Fruit fly (Drosophila melanogaster) whole organism, embryonic: ENCODE measurements around the gene Spec2.

Source experiments
- Adf1 ChIP-seq: fragments of 200-800 bp; sonication (Bioruptor generic); IDR thresholded peaks from 2 replicates; pipeline ENCODE4 v1.3.6; 2022; ENCODE audit warnings: missing biosample characterization, missing genetic modification characterization
- Antp ChIP-seq: fragments of 200-800 bp; sonication (Bioruptor generic); optimal IDR thresholded peaks from 3 replicates; lab custom pipeline; 2016; ENCODE audit warnings: missing biosample characterization, missing genetic modification characterization
- Asciz ChIP-seq: fragments of 200-800 bp; sonication (Bioruptor generic); optimal IDR thresholded peaks from 2 replicates; lab custom pipeline; 2017; ENCODE audit warnings: missing biosample characterization, mild to moderate bottlenecking, missing genetic modification characterization, missing genetic modification reagents
- B-H1 ChIP-seq: fragments of 200-800 bp; sonication (Bioruptor generic); IDR thresholded peaks from 3 replicates; pipeline ENCODE4 v1.3.6; 2022; ENCODE audit warnings: missing biosample characterization, missing genetic modification characterization
- Bgb ChIP-seq: fragments of 200-800 bp; sonication (Bioruptor generic); IDR thresholded peaks from 2 replicates; pipeline ENCODE4 v1.3.6; 2022; ENCODE audit warnings: missing biosample characterization, missing genetic modification characterization; ENCODE audit not compliant: partially characterized antibody
- CG11695 ChIP-seq: fragments of 200-800 bp; sonication (Bioruptor generic); IDR thresholded peaks from 3 replicates; pipeline ENCODE4 v1.3.6; 2022; ENCODE audit warnings: missing biosample characterization, missing genetic modification characterization
- CG12299 ChIP-seq: fragments of 200-800 bp; sonication (Bioruptor generic); optimal IDR thresholded peaks from 2 replicates; lab custom pipeline; 2018; ENCODE audit warnings: missing biosample characterization, mild to moderate bottlenecking, missing genetic modification characterization
- CG13123 ChIP-seq: fragments of 200-800 bp; sonication (Bioruptor generic); optimal IDR thresholded peaks from 2 replicates; lab custom pipeline; 2016; ENCODE audit warnings: missing biosample characterization, missing genetic modification characterization
- CG13624 ChIP-seq: fragments of 200-800 bp; sonication (Bioruptor generic); optimal IDR thresholded peaks from 2 replicates; lab custom pipeline; 2016; ENCODE audit warnings: missing biosample characterization, missing genetic modification characterization
- CG13775 ChIP-seq: fragments of 200-800 bp; sonication (Bioruptor generic); optimal IDR thresholded peaks from 3 replicates; lab custom pipeline; 2017; ENCODE audit warnings: missing biosample characterization, mild to moderate bottlenecking, missing genetic modification characterization
- CG14441 ChIP-seq: fragments of 200-800 bp; sonication (Bioruptor generic); IDR thresholded peaks from 2 replicates; pipeline ENCODE4 v1.3.6; 2022; ENCODE audit warnings: missing biosample characterization, missing genetic modification characterization
- CG15011 ChIP-seq: fragments of 200-800 bp; sonication (Bioruptor generic); optimal IDR thresholded peaks from 3 replicates; lab custom pipeline; 2018; ENCODE audit warnings: missing biosample characterization, mild to moderate bottlenecking, missing genetic modification characterization
- CG15073 ChIP-seq: fragments of 200-800 bp; sonication (Bioruptor generic); optimal IDR thresholded peaks from 2 replicates; lab custom pipeline; 2016; ENCODE audit warnings: missing biosample characterization, missing genetic modification characterization
- CG18476 ChIP-seq: fragments of 200-800 bp; sonication (Bioruptor generic); optimal IDR thresholded peaks from 2 replicates; lab custom pipeline; 2016; ENCODE audit warnings: missing biosample characterization, mild to moderate bottlenecking, missing genetic modification characterization
- CG4424 ChIP-seq: fragments of 200-800 bp; sonication (Bioruptor generic); optimal IDR thresholded peaks from 3 replicates; lab custom pipeline; 2016; ENCODE audit warnings: missing biosample characterization, missing genetic modification characterization
- CG6791 ChIP-seq: fragments of 200-800 bp; sonication (Bioruptor generic); IDR thresholded peaks from 3 replicates; pipeline ENCODE4 v1.3.6; 2022; ENCODE audit warnings: missing biosample characterization, missing genetic modification characterization; ENCODE audit not compliant: partially characterized antibody
- CG7271 ChIP-seq: fragments of 200-800 bp; sonication (Bioruptor generic); optimal IDR thresholded peaks from 2 replicates; lab custom pipeline; 2018; ENCODE audit warnings: missing biosample characterization, mild to moderate bottlenecking, missing genetic modification characterization, moderate library complexity
- CG7963 ChIP-seq: fragments of 200-800 bp; sonication (Bioruptor generic); IDR thresholded peaks from 3 replicates; pipeline ENCODE4 v1.3.6; 2022; ENCODE audit warnings: missing biosample characterization, missing genetic modification characterization; ENCODE audit not compliant: partially characterized antibody
- CG8765 ChIP-seq: fragments of 200-800 bp; sonication (Bioruptor generic); IDR thresholded peaks from 2 replicates; pipeline ENCODE4 v1.3.6; 2022; ENCODE audit warnings: missing biosample characterization, missing genetic modification characterization
- CG9932 ChIP-seq: fragments of 200-800 bp; sonication (Bioruptor generic); IDR thresholded peaks from 2 replicates; pipeline ENCODE4 v1.3.6; 2022; ENCODE audit warnings: missing biosample characterization, missing genetic modification characterization
- Dll ChIP-seq: fragments of 200-800 bp; sonication (Bioruptor generic); IDR thresholded peaks from 4 replicates; pipeline ENCODE4 v1.3.6; 2022; ENCODE audit warnings: missing biosample characterization, missing genetic modification characterization; ENCODE audit not compliant: partially characterized antibody
- Neu2 ChIP-seq: fragments of 200-800 bp; sonication (Bioruptor generic); optimal IDR thresholded peaks from 3 replicates; lab custom pipeline; 2016; ENCODE audit warnings: missing biosample characterization, missing genetic modification characterization, borderline replicate concordance
- Ptx1 ChIP-seq: fragments of 200-800 bp; sonication (Bioruptor generic); IDR thresholded peaks from 2 replicates; pipeline ENCODE4 v1.3.6; 2022; ENCODE audit warnings: missing biosample characterization, missing genetic modification characterization
- Stat92E ChIP-seq, 3 experiments: fragments of >200 bp in 2 of 3; fragments of 200-800 bp in 1 of 3; sonication (Bioruptor generic) in 1 of 3; optimal IDR thresholded peaks; 2 replicates each; lab custom pipeline; 2017 to 2019; ENCODE audit warnings: missing biosample characterization in 3 of 3, missing genetic modification characterization in 3 of 3, mild to moderate bottlenecking in 1 of 3, moderate library complexity in 1 of 3
- Trl ChIP-seq, 3 experiments: fragments of >200 bp in 2 of 3; fragments of 200-800 bp in 1 of 3; sonication (Bioruptor generic) in 1 of 3; optimal IDR thresholded peaks; 2 replicates in 1 of 3; 3 replicates in 2 of 3; lab custom pipeline; 2016 to 2017; ENCODE audit warnings: missing biosample characterization in 1 of 3, missing genetic modification characterization in 1 of 3
- al ChIP-seq: fragments of 200-800 bp; sonication (Bioruptor generic); IDR thresholded peaks from 2 replicates; pipeline ENCODE4 v1.3.6; 2022; ENCODE audit warnings: missing biosample characterization, missing genetic modification characterization
- btn ChIP-seq: fragments of 200-800 bp; sonication (Bioruptor generic); optimal IDR thresholded peaks from 2 replicates; lab custom pipeline; 2016; ENCODE audit warnings: missing biosample characterization, missing genetic modification characterization
- chm ChIP-seq: fragments of 200-800 bp; sonication (Bioruptor generic); IDR thresholded peaks from 2 replicates; pipeline ENCODE4 v1.3.6; 2022; ENCODE audit warnings: missing biosample characterization, missing genetic modification characterization
- gem ChIP-seq: fragments of 200-800 bp; sonication (Bioruptor generic); optimal IDR thresholded peaks from 2 replicates; lab custom pipeline; 2019; ENCODE audit warnings: missing biosample characterization, mild to moderate bottlenecking, missing genetic modification characterization, moderate library complexity
- grau ChIP-seq: fragments of 200-800 bp; optimal IDR thresholded peaks from 3 replicates; lab custom pipeline; 2019; ENCODE audit warnings: missing biosample characterization, mild to moderate bottlenecking, missing genetic modification characterization, moderate library complexity
- gsb ChIP-seq: fragments of 200-800 bp; sonication (Bioruptor generic); IDR thresholded peaks from 2 replicates; pipeline ENCODE4 v1.3.6; 2022; ENCODE audit warnings: missing biosample characterization, missing genetic modification characterization
- ind ChIP-seq: fragments of 200-800 bp; sonication (Bioruptor generic); optimal IDR thresholded peaks from 3 replicates; lab custom pipeline; 2016; ENCODE audit warnings: missing biosample characterization, missing genetic modification characterization
- inv ChIP-seq: fragments of 200-800 bp; sonication (Bioruptor generic); IDR thresholded peaks from 2 replicates; pipeline ENCODE4 v1.3.6; 2022; ENCODE audit warnings: missing biosample characterization, missing genetic modification characterization; ENCODE audit not compliant: partially characterized antibody
- kni ChIP-seq: fragments of 200-800 bp; sonication (Bioruptor generic); optimal IDR thresholded peaks from 3 replicates; lab custom pipeline; 2017; ENCODE audit warnings: mild to moderate bottlenecking, missing biosample characterization, missing genetic modification reagents, missing genetic modification characterization
- knrl ChIP-seq: fragments of 200-800 bp; sonication (Bioruptor generic); IDR thresholded peaks from 3 replicates; pipeline ENCODE4 v1.3.6; 2022; ENCODE audit warnings: missing biosample characterization, missing genetic modification characterization; ENCODE audit not compliant: partially characterized antibody
- lab ChIP-seq: fragments of 200-800 bp; sonication (Bioruptor generic); optimal IDR thresholded peaks from 3 replicates; lab custom pipeline; 2017; ENCODE audit warnings: missing biosample characterization, missing genetic modification characterization, mild to moderate bottlenecking, moderate library complexity, missing genetic modification reagents
- nom ChIP-seq: fragments of 200-800 bp; sonication (Bioruptor generic); optimal IDR thresholded peaks from 2 replicates; lab custom pipeline; 2017; ENCODE audit warnings: missing biosample characterization, missing genetic modification characterization, mild to moderate bottlenecking, moderate library complexity, missing genetic modification reagents
- onecut ChIP-seq: fragments of 200-800 bp; sonication (Bioruptor generic); IDR thresholded peaks from 2 replicates; pipeline ENCODE4 v1.3.6; 2022; ENCODE audit warnings: missing biosample characterization, missing genetic modification characterization
- phol ChIP-seq: fragments of 200-800 bp; sonication (Bioruptor generic); optimal IDR thresholded peaks from 3 replicates; lab custom pipeline; 2018; ENCODE audit warnings: missing biosample characterization, mild to moderate bottlenecking, missing genetic modification characterization, moderate library complexity
- prd ChIP-seq, 3 experiments: fragments of >200 bp in 2 of 3; fragments of 200-800 bp in 1 of 3; sonication (Bioruptor generic) in 1 of 3; optimal IDR thresholded peaks in 2 of 3; IDR thresholded peaks in 1 of 3; 2 replicates in 2 of 3; 3 replicates in 1 of 3; pipeline versions ENCODE4 v1.3.6 to Lab custom; 2017 to 2022; ENCODE audit warnings: missing biosample characterization in 1 of 3, missing genetic modification characterization in 1 of 3
- pros ChIP-seq: fragments of 200-800 bp; sonication (Bioruptor generic); optimal IDR thresholded peaks from 3 replicates; lab custom pipeline; 2019; ENCODE audit warnings: missing biosample characterization, mild to moderate bottlenecking, missing genetic modification characterization, moderate library complexity
- sim ChIP-seq: fragments of 200-800 bp; sonication (Bioruptor generic); IDR thresholded peaks from 2 replicates; pipeline ENCODE4 v1.3.6; 2022; ENCODE audit warnings: missing biosample characterization, missing genetic modification characterization
- sob ChIP-seq: fragments of 200-800 bp; sonication (Bioruptor generic); IDR thresholded peaks from 2 replicates; pipeline ENCODE4 v1.3.6; 2022; ENCODE audit warnings: missing biosample characterization, missing genetic modification characterization
- sug ChIP-seq: fragments of 200-800 bp; optimal IDR thresholded peaks from 2 replicates; lab custom pipeline; 2019; ENCODE audit warnings: missing biosample characterization, mild to moderate bottlenecking, missing genetic modification characterization, moderate library complexity
- tna ChIP-seq: fragments of 200-800 bp; sonication (Bioruptor generic); IDR thresholded peaks from 2 replicates; pipeline ENCODE4 v1.3.6; 2022; ENCODE audit warnings: missing biosample characterization, missing genetic modification characterization; ENCODE audit not compliant: partially characterized antibody
- tup ChIP-seq: fragments of 200-800 bp; sonication (Bioruptor generic); optimal IDR thresholded peaks from 2 replicates; lab custom pipeline; 2016; ENCODE audit warnings: missing biosample characterization, mild to moderate bottlenecking, missing genetic modification characterization, moderate library complexity
- usp ChIP-seq: fragments of >200 bp; optimal IDR thresholded peaks from 2 replicates; lab custom pipeline; 2017; ENCODE audit warnings: missing biosample characterization, missing genetic modification characterization
- wek ChIP-seq: fragments of 200-800 bp; sonication (Bioruptor generic); optimal IDR thresholded peaks from 3 replicates; lab custom pipeline; 2018; ENCODE audit warnings: missing biosample characterization, mild to moderate bottlenecking, missing genetic modification characterization, moderate library complexity

The Spec2 gene

dm6 chr3R:5568590-5568989 is 55.3 kb downstream of the Spec2 start, which contains the start of the genes CG2931 and Rheb (continued):
- TF ChIP-seq phol (tag; lab: Kevin White, UChicago) (peak; percentile 82), Ptx1 (GFP tag; lab: Robert Waterston, UW) (peak; percentile 79), Trl (optimal IDR thresholded peaks at IDR 0.05; lab: Kevin White, UChicago) (no peak), Trl (GFP tag; optimal IDR thresholded peaks at IDR 0.05; lab: Kevin White, UChicago) (no peak), CG7271 (peak; percentile 57), CG8765 (GFP tag; lab: Robert Waterston, UW) (no peak), grau (peak; percentile 67), tup (peak; percentile 48), CG7963 (GFP tag; lab: Robert Waterston, UW) (no peak), CG4424 (peak; percentile 77), Bgb (GFP tag; lab: Robert Waterston, UW) (peak; percentile 74), knrl (GFP tag; lab: Robert Waterston, UW) (peak; percentile 84), usp (GFP tag; lab: Kevin White, UChicago) (no peak), B-H1 (GFP tag; lab: Robert Waterston, UW) (no peak; the same call in 2 of the 3 replicates), sug (peak; percentile 63), nom (GFP tag; lab: Kevin White, UChicago) (no peak), Dll (GFP tag; lab: Robert Waterston, UW) (peak; percentile 88), inv (GFP tag; lab: Robert Waterston, UW) (peak; percentile 68), CG9932 (peak; percentile 83), prd (optimal IDR thresholded peaks at IDR 0.05; lab: Kevin White, UChicago) (no peak), prd (GFP tag; IDR thresholded peaks at IDR 0.05; lab: Robert Waterston, UW) (peak; percentile 82), chm (0 out of 2 replicates have a peak, but pooled peaks have one; percentile 12), onecut (GFP tag; lab: Robert Waterston, UW) (peak; percentile 84), CG18476 (GFP tag; lab: Kevin White, UChicago) (peak; percentile 43), CG14441 (GFP tag; lab: Robert Waterston, UW) (peak; percentile 79), CG15011 (GFP tag; lab: Kevin White, UChicago) (no peak), Neu2 (no peak), Asciz (GFP tag; lab: Kevin White, UChicago) (no peak), CG6791 (GFP tag; lab: Robert Waterston, UW) (peak; percentile 60), gem (tag; lab: Kevin White, UChicago) (peak; percentile 84), kni (GFP tag; lab: Kevin White, UChicago) (no peak), gsb (GFP tag; lab: Robert Waterston, UW) (no peak), btn (GFP tag; lab: Kevin White, UChicago) (no peak), Stat92E (GFP tag; optimal IDR thresholded peaks at IDR 0.05; lab: Kevin White, UChicago) (no peak), wek (GFP tag; lab: Kevin White, UChicago) (no peak), ind (peak; percentile 76), sob (GFP tag; lab: Robert Waterston, UW) (peak; percentile 70), Adf1 (peak; percentile 54), CG13775 (GFP tag; lab: Kevin White, UChicago) (peak; percentile 70), pros (GFP tag; lab: Kevin White, UChicago) (no peak), CG13123 (peak; percentile 48), CG13624 (GFP tag; lab: Kevin White, UChicago) (peak; percentile 30), lab (GFP tag; lab: Kevin White, UChicago) (peak; percentile 51), CG12299 (tag; lab: Kevin White, UChicago) (peak; percentile 41), tna (GFP tag; lab: Robert Waterston, UW) (peak; percentile 64), al (GFP tag; lab: Robert Waterston, UW) (peak; percentile 45; the same call in 1 of the 2 replicates), CG15073 (no peak), sim (GFP tag; lab: Robert Waterston, UW) (no peak), CG11695 (GFP tag; lab: Robert Waterston, UW) (0 out of 3 replicates have a peak, but pooled peaks have one; percentile 21), Antp (GFP tag; lab: Kevin White, UChicago) (peak; percentile 28)
